Worm (Caenorhabditis elegans) whole organism, midembryonic: Measurements from ENCODE around the gene T19C4.5.

Source experiments
- T22C8.4 ChIP-seq: fragments of 200-800 bp; sonication (Bioruptor generic); IDR thresholded peaks from 2 replicates; pipeline ENCODE4 v1.3.6; 2022; ENCODE audit warnings: missing genetic modification characterization, missing compliant biosample characterization
- cog-1 ChIP-seq: sonication (generic microtip); optimal IDR thresholded peaks from 2 replicates; lab custom pipeline; 2016; ENCODE audit warnings: missing genetic modification characterization, missing compliant biosample characterization
- flt-1 ChIP-seq: fragments of 200-800 bp; sonication (Bioruptor generic); IDR thresholded peaks from 2 replicates; pipeline ENCODE4 v1.3.6; 2022; ENCODE audit warnings: missing genetic modification characterization, missing compliant biosample characterization
- klf-2 ChIP-seq: fragments of 200-800 bp; sonication (Bioruptor generic); conservative IDR thresholded peaks from 2 replicates; pipeline ENCODE4 v1.3.6; 2022; ENCODE audit warnings: missing genetic modification reagents, missing genetic modification characterization, missing compliant biosample characterization
- med-1 ChIP-seq: sonication (generic microtip); optimal IDR thresholded peaks from 2 replicates; lab custom pipeline; 2017; ENCODE audit warnings: missing genetic modification characterization, mild to moderate bottlenecking, missing compliant biosample characterization, antibody characterized with exemption, missing genetic modification reagents; ENCODE audit not compliant: insufficient read depth
- ref-1 ChIP-seq: fragments of 200-800 bp; sonication (Bioruptor generic); conservative IDR thresholded peaks from 2 replicates; pipeline ENCODE4 v1.3.6; 2022; ENCODE audit warnings: missing genetic modification reagents, missing genetic modification characterization, missing compliant biosample characterization
- tab-1 ChIP-seq: fragments of 200-800 bp; sonication (Bioruptor generic); IDR thresholded peaks from 2 replicates; pipeline ENCODE4 v1.3.6; 2022; ENCODE audit warnings: missing genetic modification characterization, missing compliant biosample characterization
- ztf-23 ChIP-seq: fragments of 200-800 bp; sonication (Bioruptor generic); IDR thresholded peaks from 2 replicates; pipeline ENCODE4 v1.3.6; 2022; ENCODE audit warnings: missing genetic modification reagents, missing genetic modification characterization, missing compliant biosample characterization
- ztf-29 ChIP-seq: fragments of 200-800 bp; sonication (Bioruptor generic); IDR thresholded peaks from 2 replicates; pipeline ENCODE4 v1.3.6; 2022; ENCODE audit warnings: missing genetic modification reagents, missing genetic modification characterization, missing compliant biosample characterization

Gene T19C4.5

DNA sequence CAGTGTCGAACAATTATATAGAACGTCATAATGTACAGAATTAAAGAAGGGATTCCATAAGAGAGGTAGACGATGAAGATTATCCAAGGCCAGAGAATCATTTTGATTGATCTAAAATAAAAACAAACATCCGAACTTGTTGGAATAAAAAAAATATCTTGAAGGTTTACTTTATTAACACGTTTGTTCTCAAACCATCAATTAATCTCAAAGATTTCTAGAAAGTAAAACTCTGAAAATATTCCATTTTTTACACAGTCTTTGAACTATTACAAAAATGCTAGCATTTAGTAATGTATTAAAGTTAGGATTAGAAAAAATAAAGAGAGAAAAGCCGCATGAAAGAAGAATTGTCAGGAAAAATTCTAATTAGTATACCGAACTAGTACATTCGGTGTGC, 7.5 kb upstream of the T19C4.5 start, which contains the start of gene srg-40:
srg-40 (minus strand) TSS at position 101 of the 400 bp plus-strand sequence.
- TF ChIP-seq cog-1 (tag; lab: Kevin White, UChicago), result no peak
- TF ChIP-seq ztf-29 (GFP tag; lab: Robert Waterston, UW), result no peak
- no peak for TF ChIP-seq ztf-23 (GFP tag; lab: Robert Waterston, UW)
- TF ChIP-seq tab-1 (GFP tag; lab: Robert Waterston, UW), result no peak
- TF ChIP-seq ref-1 (GFP tag; lab: Robert Waterston, UW), result no peak
- no peak for TF ChIP-seq T22C8.4
- no peak for TF ChIP-seq klf-2 (GFP tag; lab: Robert Waterston, UW)
- no peak for TF ChIP-seq flt-1 (GFP tag; lab: Robert Waterston, UW)
- no peak for TF ChIP-seq med-1 (GFP tag; lab: Kevin White, UChicago)

- TF ChIP-seq ref-1 (GFP tag; lab: Robert Waterston, UW) (no peak), tab-1 (GFP tag; lab: Robert Waterston, UW) (no peak), ztf-29 (GFP tag; lab: Robert Waterston, UW) (no peak), cog-1 (tag; lab: Kevin White, UChicago) (no peak), med-1 (GFP tag; lab: Kevin White, UChicago) (no peak), T22C8.4 (no peak), ztf-23 (GFP tag; lab: Robert Waterston, UW) (no peak), flt-1 (GFP tag; lab: Robert Waterston, UW) (no peak), klf-2 (GFP tag; lab: Robert Waterston, UW) (no peak)
Observed at ce11 chrV:11167745-11168144, 4.3 kb upstream of the T19C4.5 start.

DNA sequence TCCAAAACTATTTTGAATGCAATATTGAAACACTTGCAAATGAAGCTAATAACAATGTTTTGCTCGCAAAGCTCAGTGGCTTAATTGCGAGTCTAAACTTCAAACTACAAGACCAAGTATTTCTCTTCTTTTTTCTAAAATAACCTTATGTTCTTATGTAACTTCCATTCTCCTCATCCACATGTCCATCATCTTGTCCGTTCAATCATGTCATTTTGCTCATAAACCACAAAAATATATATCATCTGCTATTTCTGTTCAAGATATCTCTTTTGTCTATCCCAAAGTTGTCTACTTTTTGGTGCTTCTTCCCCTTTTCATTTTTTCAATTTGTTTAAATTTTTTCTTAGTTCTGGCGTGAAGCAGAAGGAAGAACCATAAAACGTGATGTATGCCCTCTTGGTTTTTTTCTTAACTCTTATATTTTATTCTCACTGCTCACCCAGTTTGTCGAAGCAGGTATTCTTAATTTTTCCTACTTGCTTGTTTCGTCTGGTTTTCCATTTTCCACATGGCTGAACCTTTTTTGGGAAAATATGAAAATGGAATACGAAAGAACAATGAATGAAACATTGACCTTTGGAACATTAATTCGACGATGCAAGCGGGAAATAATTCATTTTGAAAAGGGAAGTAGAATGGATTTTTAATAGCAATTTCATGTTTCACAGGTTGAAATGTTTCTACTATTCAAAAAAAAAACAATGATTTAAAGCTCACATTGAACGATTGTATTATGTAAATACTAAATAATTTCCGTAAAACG, 1.3 kb upstream of the T19C4.5 start:
- TF ChIP-seq ref-1 (GFP tag; lab: Robert Waterston, UW) (no peak), tab-1 (GFP tag; lab: Robert Waterston, UW) (no peak), klf-2 (GFP tag; lab: Robert Waterston, UW) (no peak), T22C8.4 (no peak), cog-1 (tag; lab: Kevin White, UChicago) (no peak), ztf-29 (GFP tag; lab: Robert Waterston, UW) (no peak), med-1 (GFP tag; lab: Kevin White, UChicago) (no peak), flt-1 (GFP tag; lab: Robert Waterston, UW) (no peak), ztf-23 (GFP tag; lab: Robert Waterston, UW) (no peak)

DNA sequence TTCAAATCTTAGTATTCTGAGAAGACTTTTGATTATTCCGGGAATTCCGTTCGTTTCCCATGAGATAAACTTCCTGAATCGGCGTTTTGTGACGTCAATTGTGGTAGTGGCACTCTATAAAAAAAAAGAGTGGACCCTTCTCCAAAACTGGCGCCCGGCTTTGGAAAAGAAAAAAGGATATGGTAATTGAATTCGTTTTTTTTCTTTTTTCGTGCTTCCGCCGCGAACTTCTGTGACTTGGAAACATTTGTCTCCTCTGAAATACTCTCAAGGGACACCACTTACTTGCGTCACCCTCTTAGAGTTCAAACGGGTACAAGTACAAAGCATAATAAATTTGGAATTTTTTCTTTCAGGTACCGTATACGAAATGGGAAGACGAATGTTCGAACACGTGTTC, 654 bp downstream of the T19C4.5 start:
- TF ChIP-seq klf-2 (GFP tag; lab: Robert Waterston, UW), result no peak
- TF ChIP-seq flt-1 (GFP tag; lab: Robert Waterston, UW), result no peak
- no peak for TF ChIP-seq ref-1 (GFP tag; lab: Robert Waterston, UW)
- no peak for TF ChIP-seq ztf-29 (GFP tag; lab: Robert Waterston, UW)
- no peak for TF ChIP-seq T22C8.4
- TF ChIP-seq tab-1 (GFP tag; lab: Robert Waterston, UW), result no peak
- TF ChIP-seq med-1 (GFP tag; lab: Kevin White, UChicago), result no peak

- TF ChIP-seq med-1 (GFP tag; lab: Kevin White, UChicago), result no peak
- no peak for TF ChIP-seq tab-1 (GFP tag; lab: Robert Waterston, UW)
- no peak for TF ChIP-seq T22C8.4
- no peak for TF ChIP-seq flt-1 (GFP tag; lab: Robert Waterston, UW)
- no peak for TF ChIP-seq klf-2 (GFP tag; lab: Robert Waterston, UW)
Observed at ce11 chrV:11174663-11175062, 2.6 kb downstream of the T19C4.5 start.

DNA sequence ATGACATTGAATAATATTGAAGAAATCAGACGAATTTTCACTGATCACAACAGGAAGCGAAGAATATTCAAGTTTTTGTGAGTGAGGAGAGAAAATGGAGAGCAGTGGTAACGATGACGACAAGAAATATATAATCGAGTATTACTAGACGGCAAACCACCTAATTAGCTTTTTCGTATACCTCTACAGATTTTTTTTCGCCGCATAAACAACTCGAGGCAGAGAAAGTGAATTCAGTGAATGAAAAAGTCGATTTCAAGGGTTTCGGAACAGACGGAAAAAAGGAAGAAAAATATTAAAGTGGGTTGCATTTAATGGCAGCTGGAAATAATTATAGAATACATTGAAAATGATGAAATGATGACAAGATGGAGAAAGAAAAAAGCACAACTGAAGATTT, 5.6 kb downstream of the T19C4.5 start, which contains the start of gene gpa-1:
gpa-1 (minus strand) TSS at position 101 of the 400 bp plus-strand sequence.
- TF ChIP-seq cog-1 (tag; lab: Kevin White, UChicago) (no peak), ztf-29 (GFP tag; lab: Robert Waterston, UW) (no peak), tab-1 (GFP tag; lab: Robert Waterston, UW) (no peak), klf-2 (GFP tag; lab: Robert Waterston, UW) (no peak), ztf-23 (GFP tag; lab: Robert Waterston, UW) (no peak), T22C8.4 (no peak), ref-1 (GFP tag; lab: Robert Waterston, UW) (no peak), med-1 (GFP tag; lab: Kevin White, UChicago) (no peak), flt-1 (GFP tag; lab: Robert Waterston, UW) (no peak)

DNA sequence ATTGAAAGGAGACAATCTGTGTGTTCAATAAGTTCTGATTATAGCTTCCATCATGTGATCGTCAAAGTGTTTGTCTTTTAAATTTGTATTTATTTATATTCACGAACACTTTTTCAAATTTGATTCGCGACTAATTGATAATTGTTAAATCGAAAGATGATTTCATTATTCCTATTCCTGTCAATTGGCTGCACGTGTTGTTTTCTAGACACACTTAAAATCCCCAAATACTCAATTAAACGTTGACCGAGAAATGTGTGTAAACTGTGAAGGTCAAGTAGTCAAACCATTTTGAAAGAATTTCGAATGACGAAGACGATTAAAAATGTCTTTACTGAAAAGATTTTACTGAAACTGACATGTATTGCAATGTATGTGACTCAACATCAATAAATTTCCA, 8.9 kb downstream of the T19C4.5 start:
- TF ChIP-seq flt-1 (GFP tag; lab: Robert Waterston, UW) (no peak), med-1 (GFP tag; lab: Kevin White, UChicago) (no peak), cog-1 (tag; lab: Kevin White, UChicago) (no peak), tab-1 (GFP tag; lab: Robert Waterston, UW) (no peak), klf-2 (GFP tag; lab: Robert Waterston, UW) (no peak), T22C8.4 (no peak), ref-1 (GFP tag; lab: Robert Waterston, UW) (no peak)

ce11 chrV:11182925-11183324, 10.9 kb downstream of the T19C4.5 start, which contains the start of gene cnc-10:
Gene cnc-10, plus strand, starts transcription at chrV:11183225.
- TF ChIP-seq med-1 (GFP tag; lab: Kevin White, UChicago), result no peak
- no peak for TF ChIP-seq ztf-23 (GFP tag; lab: Robert Waterston, UW)
- no peak for TF ChIP-seq klf-2 (GFP tag; lab: Robert Waterston, UW)
- TF ChIP-seq flt-1 (GFP tag; lab: Robert Waterston, UW), result no peak
- no peak for TF ChIP-seq ztf-29 (GFP tag; lab: Robert Waterston, UW)
- no peak for TF ChIP-seq ref-1 (GFP tag; lab: Robert Waterston, UW)
- no peak for TF ChIP-seq cog-1 (tag; lab: Kevin White, UChicago)
- TF ChIP-seq tab-1 (GFP tag; lab: Robert Waterston, UW), result no peak
- TF ChIP-seq T22C8.4, result no peak

DNA sequence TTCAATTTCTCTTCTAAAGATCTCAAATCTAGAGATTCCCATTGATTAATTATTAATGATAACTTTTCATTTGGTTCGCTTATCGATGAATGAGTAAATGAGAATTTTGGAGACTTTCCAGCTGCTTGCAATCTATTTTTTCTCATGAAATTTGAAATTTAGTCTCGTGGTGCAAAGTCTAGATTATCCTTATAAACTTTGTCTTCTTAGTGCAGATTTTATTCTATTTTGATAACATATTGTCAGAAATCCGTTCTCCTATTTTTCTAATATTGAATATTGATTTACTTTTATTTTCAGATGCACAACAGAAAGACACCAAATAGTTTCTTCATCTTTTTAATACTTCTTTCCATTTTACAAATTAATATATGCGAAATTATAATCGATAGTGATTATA, 19.0 kb downstream of the T19C4.5 start, which contains the start of gene lgc-49:
lgc-49 (plus strand) TSS at position 301 of the 400 bp plus-strand sequence.
- TF ChIP-seq med-1 (GFP tag; lab: Kevin White, UChicago) (no peak), ref-1 (GFP tag; lab: Robert Waterston, UW) (no peak), ztf-23 (GFP tag; lab: Robert Waterston, UW) (no peak), klf-2 (GFP tag; lab: Robert Waterston, UW) (no peak), cog-1 (tag; lab: Kevin White, UChicago) (no peak), tab-1 (GFP tag; lab: Robert Waterston, UW) (no peak), T22C8.4 (no peak), flt-1 (GFP tag; lab: Robert Waterston, UW) (no peak), ztf-29 (GFP tag; lab: Robert Waterston, UW) (no peak)
